Worm (Caenorhabditis elegans) whole organism, late embryonic: Measurements from ENCODE around the gene nhr-235.
A peak's percentile ranks its signal among the peaks of the same experiment; 100 is the strongest.

Source experiments
- C38D4.7 ChIP-seq: fragments of 200-800 bp; sonication (Bioruptor generic); optimal IDR thresholded peaks from 2 replicates; lab custom pipeline; 2018; ENCODE audit warnings: mild to moderate bottlenecking, missing genetic modification characterization, moderate library complexity, missing compliant biosample characterization
- F13H6.1 ChIP-seq: sonication (generic microtip); optimal IDR thresholded peaks from 2 replicates; lab custom pipeline; 2016; ENCODE audit warnings: missing genetic modification characterization, missing compliant biosample characterization
- T23F11.4 ChIP-seq: fragments of 200-800 bp; sonication (Bioruptor generic); optimal IDR thresholded peaks from 2 replicates; lab custom pipeline; 2018; ENCODE audit warnings: mild to moderate bottlenecking, missing genetic modification characterization, missing compliant biosample characterization
- ahr-1 ChIP-seq: sonication (generic microtip); optimal IDR thresholded peaks from 2 replicates; lab custom pipeline; 2016; ENCODE audit warnings: missing genetic modification characterization, missing compliant biosample characterization
- ama-1 ChIP-seq: fragments of 150-350 bp; optimal IDR thresholded peaks from 2 replicates; lab custom pipeline; 2014
- ceh-14 ChIP-seq: sonication (generic microtip); optimal IDR thresholded peaks from 2 replicates; lab custom pipeline; 2016; ENCODE audit warnings: missing genotype, missing genetic modification characterization, missing compliant biosample characterization
- ceh-19 ChIP-seq: fragments of 200-800 bp; sonication (Bioruptor generic); optimal IDR thresholded peaks from 2 replicates; lab custom pipeline; 2018; ENCODE audit warnings: mild to moderate bottlenecking, missing genetic modification characterization, missing compliant biosample characterization
- ceh-22 ChIP-seq: sonication (generic microtip); optimal IDR thresholded peaks from 2 replicates; lab custom pipeline; 2017; ENCODE audit warnings: missing biosample characterization, missing genetic modification characterization
- ceh-24 ChIP-seq: sonication (generic microtip); optimal IDR thresholded peaks from 2 replicates; lab custom pipeline; 2016; ENCODE audit warnings: mild to moderate bottlenecking, missing genetic modification characterization, missing compliant biosample characterization
- ceh-31 ChIP-seq: sonication (generic microtip); optimal IDR thresholded peaks from 2 replicates; lab custom pipeline; 2016; ENCODE audit warnings: missing genetic modification characterization, missing compliant biosample characterization
- ceh-45 ChIP-seq: fragments of 200-800 bp; sonication (Bioruptor generic); IDR thresholded peaks from 2 replicates; pipeline ENCODE4 v1.3.6; 2022; ENCODE audit warnings: missing genetic modification reagents, missing genetic modification characterization, missing compliant biosample characterization
- che-1 ChIP-seq: sonication (generic microtip); optimal IDR thresholded peaks from 2 replicates; lab custom pipeline; 2016; ENCODE audit warnings: mild to moderate bottlenecking, missing genetic modification characterization, missing compliant biosample characterization
- dmd-4 ChIP-seq: sonication (generic microtip); optimal IDR thresholded peaks from 2 replicates; lab custom pipeline; 2016; ENCODE audit warnings: borderline replicate concordance, missing genetic modification characterization, missing compliant biosample characterization
- elt-2 ChIP-seq: sonication (generic microtip); optimal IDR thresholded peaks from 2 replicates; lab custom pipeline; 2016; ENCODE audit warnings: missing genetic modification reagents, missing genetic modification characterization, missing compliant biosample characterization
- eyg-1 ChIP-seq: sonication (generic microtip); optimal IDR thresholded peaks from 2 replicates; lab custom pipeline; 2016; ENCODE audit warnings: missing genotype, missing genetic modification characterization, missing compliant biosample characterization
- fax-1 ChIP-seq: sonication (generic microtip); optimal IDR thresholded peaks from 2 replicates; lab custom pipeline; 2016; ENCODE audit warnings: missing genotype, missing genetic modification characterization, missing compliant biosample characterization
- fkh-6 ChIP-seq: sonication (generic microtip); optimal IDR thresholded peaks from 2 replicates; lab custom pipeline; 2016; ENCODE audit warnings: missing genetic modification characterization, missing compliant biosample characterization
- gmeb-2 ChIP-seq: sonication (generic microtip); optimal IDR thresholded peaks from 2 replicates; lab custom pipeline; 2016; ENCODE audit warnings: missing genetic modification characterization, inconsistent platforms, missing compliant biosample characterization
- lim-6 ChIP-seq: sonication (generic microtip); optimal IDR thresholded peaks from 2 replicates; lab custom pipeline; 2016; ENCODE audit warnings: missing genetic modification characterization, missing compliant biosample characterization
- mec-3 ChIP-seq: sonication (generic microtip); optimal IDR thresholded peaks from 2 replicates; lab custom pipeline; 2016; ENCODE audit warnings: borderline replicate concordance, missing genetic modification characterization, missing compliant biosample characterization
- nfya-1 ChIP-seq: sonication (generic microtip); optimal IDR thresholded peaks from 2 replicates; lab custom pipeline; 2017; ENCODE audit warnings: missing genetic modification characterization, mild to moderate bottlenecking, missing compliant biosample characterization, antibody characterized with exemption, moderate library complexity
- nhr-232 ChIP-seq: sonication (generic microtip); optimal IDR thresholded peaks from 2 replicates; lab custom pipeline; 2016; ENCODE audit warnings: missing genetic modification characterization, missing compliant biosample characterization
- npax-4 ChIP-seq: sonication (generic microtip); optimal IDR thresholded peaks from 2 replicates; lab custom pipeline; 2016; ENCODE audit warnings: missing genetic modification characterization, missing compliant biosample characterization
- odd-2 ChIP-seq: sonication (generic microtip); optimal IDR thresholded peaks from 2 replicates; lab custom pipeline; 2017; ENCODE audit warnings: antibody characterized with exemption, mild to moderate bottlenecking, missing genetic modification characterization, missing compliant biosample characterization
- pag-3 ChIP-seq: sonication (generic microtip); optimal IDR thresholded peaks from 2 replicates; lab custom pipeline; 2016; ENCODE audit warnings: missing compliant biosample characterization, missing genetic modification characterization, borderline replicate concordance
- pha-4 ChIP-seq: fragments of 150-350 bp; optimal IDR thresholded peaks from 2 replicates; lab custom pipeline; 2018; ENCODE audit warnings: missing biosample characterization, missing genetic modification reagents, missing genetic modification characterization
- pqm-1 ChIP-seq: sonication (generic microtip); optimal IDR thresholded peaks from 2 replicates; lab custom pipeline; 2016; ENCODE audit warnings: missing genetic modification characterization, missing compliant biosample characterization
- pros-1 ChIP-seq: fragments of 150-350 bp; optimal IDR thresholded peaks from 2 replicates; lab custom pipeline; 2014; ENCODE audit warnings: missing biosample characterization, missing genetic modification reagents, missing genetic modification characterization
- ref-2 ChIP-seq: sonication (generic microtip); optimal IDR thresholded peaks from 2 replicates; lab custom pipeline; 2016; ENCODE audit warnings: missing genetic modification characterization, missing compliant biosample characterization
- tbx-2 ChIP-seq: sonication (generic microtip); optimal IDR thresholded peaks from 2 replicates; lab custom pipeline; 2016; ENCODE audit warnings: missing genetic modification characterization, missing compliant biosample characterization
- unc-3 ChIP-seq, 2 experiments: fragments of 200-800 bp in 1 of 2; sonication (Bioruptor generic) in 1 of 2; sonication (generic microtip) in 1 of 2; conservative IDR thresholded peaks in 1 of 2; optimal IDR thresholded peaks in 1 of 2; 2 replicates each; pipeline versions ENCODE4 v1.3.6 to Lab custom; 2016 to 2022; ENCODE audit warnings: missing compliant biosample characterization in 2 of 2, missing genetic modification characterization in 2 of 2, missing genetic modification reagents in 1 of 2
- unc-42 ChIP-seq: sonication (generic microtip); optimal IDR thresholded peaks from 2 replicates; lab custom pipeline; 2016; ENCODE audit warnings: missing genotype, missing genetic modification characterization, missing compliant biosample characterization
- unc-55 ChIP-seq: sonication (generic microtip); optimal IDR thresholded peaks from 2 replicates; lab custom pipeline; 2017; ENCODE audit warnings: missing biosample characterization, missing genetic modification reagents, missing genetic modification characterization
- unc-86 ChIP-seq: sonication (generic microtip); optimal IDR thresholded peaks from 2 replicates; lab custom pipeline; 2016; ENCODE audit warnings: missing genetic modification characterization, missing compliant biosample characterization
- zip-5 ChIP-seq: sonication (generic microtip); optimal IDR thresholded peaks from 2 replicates; lab custom pipeline; 2016; ENCODE audit warnings: missing genetic modification characterization, missing compliant biosample characterization
- ztf-16 ChIP-seq: sonication (generic microtip); optimal IDR thresholded peaks from 2 replicates; lab custom pipeline; 2017; ENCODE audit warnings: missing genetic modification characterization, missing compliant biosample characterization

The nhr-235 gene

ce11 chrII:12665019-12665418 lies 24.5 kb downstream of the nhr-235 start:
- TF ChIP-seq unc-42 (tag; lab: Kevin White, UChicago) (peak; percentile 43), ceh-45 (GFP tag; lab: Robert Waterston, UW) (no peak), ceh-14 (tag; lab: Kevin White, UChicago) (peak; percentile 64), ceh-31 (tag; lab: Kevin White, UChicago) (peak; percentile 35)

ce11 chrII:12666042-12666441 lies 25.6 kb downstream of the nhr-235 start:
- TF ChIP-seq ref-2, result no peak
- TF ChIP-seq zip-5, result no peak
- TF ChIP-seq F13H6.1, result no peak
- no peak for TF ChIP-seq C38D4.7 (GFP tag; lab: Kevin White, UChicago)
- TF ChIP-seq dmd-4 (tag; lab: Kevin White, UChicago), result no peak
- TF ChIP-seq eyg-1 (tag; lab: Kevin White, UChicago), result no peak
- no peak for TF ChIP-seq unc-86 (tag; lab: Kevin White, UChicago)
- TF ChIP-seq ztf-16, result no peak
- TF ChIP-seq lim-6 (tag; lab: Kevin White, UChicago), result no peak
- no peak for TF ChIP-seq ahr-1 (tag; lab: Kevin White, UChicago)
- no peak for TF ChIP-seq unc-3 (GFP tag; conservative IDR thresholded peaks at IDR 0.05; lab: Robert Waterston, UW)
- no peak for TF ChIP-seq unc-3 (tag; optimal IDR thresholded peaks at IDR 0.05; lab: Kevin White, UChicago)
- no peak for TF ChIP-seq ceh-22 (tag; lab: Kevin White, UChicago)
- no peak for TF ChIP-seq ceh-45 (GFP tag; lab: Robert Waterston, UW)
- no peak for TF ChIP-seq odd-2 (tag; lab: Kevin White, UChicago)
- no peak for TF ChIP-seq ama-1 (lab: Kevin White, UChicago)
- TF ChIP-seq tbx-2 (tag; lab: Kevin White, UChicago), result no peak
- no peak for TF ChIP-seq nhr-232 (tag; lab: Kevin White, UChicago)
- no peak for TF ChIP-seq ceh-14 (tag; lab: Kevin White, UChicago)

ce11 chrII:12668148-12668547 lies 27.7 kb downstream of the nhr-235 start:
- TF ChIP-seq npax-4 (tag; lab: Kevin White, UChicago), result no peak
- no peak for TF ChIP-seq elt-2 (tag; lab: Kevin White, UChicago)
- no peak for TF ChIP-seq pros-1
- TF ChIP-seq nfya-1 (tag; lab: Kevin White, UChicago), result no peak
- no peak for TF ChIP-seq unc-55
- TF ChIP-seq fax-1 (tag; lab: Kevin White, UChicago), result no peak

- TF ChIP-seq zip-5 (no peak), mec-3 (tag; lab: Kevin White, UChicago) (no peak), lim-6 (tag; lab: Kevin White, UChicago) (no peak), ceh-19 (GFP tag; lab: Kevin White, UChicago) (no peak), pqm-1 (tag; lab: Kevin White, UChicago) (no peak), ztf-16 (no peak), elt-2 (tag; lab: Kevin White, UChicago) (no peak), fkh-6 (tag; lab: Kevin White, UChicago) (no peak), pag-3 (no peak), ref-2 (no peak), unc-86 (tag; lab: Kevin White, UChicago) (no peak), pha-4 (tag; lab: Kevin White, UChicago) (no peak), che-1 (tag; lab: Kevin White, UChicago) (no peak), gmeb-2 (tag; lab: Kevin White, UChicago) (no peak), ceh-24 (tag; lab: Kevin White, UChicago) (no peak), ahr-1 (tag; lab: Kevin White, UChicago) (no peak), ama-1 (lab: Kevin White, UChicago) (no peak), T23F11.4 (GFP tag; lab: Kevin White, UChicago) (no peak)
These were observed 28.4 kb downstream of the nhr-235 start for ce11 chrII:12668874-12669273.
